Worm (Caenorhabditis elegans) whole organism, midembryonic: ENCODE results near the gene Y57A10A.14.
"Not testable (repeated sequence)": the region's sequence is repeated elsewhere in the genome, so short reads cannot be mapped to it uniquely, and the experiment has no call there.

ENCODE experiments used
- T22C8.4 ChIP-seq: fragments of 200-800 bp; sonication (Bioruptor generic); IDR thresholded peaks from 2 replicates; pipeline ENCODE4 v1.3.6; 2022; ENCODE audit warnings: missing genetic modification characterization, missing compliant biosample characterization
- cog-1 ChIP-seq: sonication (generic microtip); optimal IDR thresholded peaks from 2 replicates; lab custom pipeline; 2016; ENCODE audit warnings: missing genetic modification characterization, missing compliant biosample characterization
- flt-1 ChIP-seq: fragments of 200-800 bp; sonication (Bioruptor generic); IDR thresholded peaks from 2 replicates; pipeline ENCODE4 v1.3.6; 2022; ENCODE audit warnings: missing genetic modification characterization, missing compliant biosample characterization
- med-1 ChIP-seq: sonication (generic microtip); optimal IDR thresholded peaks from 2 replicates; lab custom pipeline; 2017; ENCODE audit warnings: missing genetic modification characterization, mild to moderate bottlenecking, missing compliant biosample characterization, antibody characterized with exemption, missing genetic modification reagents; ENCODE audit not compliant: insufficient read depth
- ref-1 ChIP-seq: fragments of 200-800 bp; sonication (Bioruptor generic); conservative IDR thresholded peaks from 2 replicates; pipeline ENCODE4 v1.3.6; 2022; ENCODE audit warnings: missing genetic modification reagents, missing genetic modification characterization, missing compliant biosample characterization
- tab-1 ChIP-seq: fragments of 200-800 bp; sonication (Bioruptor generic); IDR thresholded peaks from 2 replicates; pipeline ENCODE4 v1.3.6; 2022; ENCODE audit warnings: missing genetic modification characterization, missing compliant biosample characterization
- ztf-23 ChIP-seq: fragments of 200-800 bp; sonication (Bioruptor generic); IDR thresholded peaks from 2 replicates; pipeline ENCODE4 v1.3.6; 2022; ENCODE audit warnings: missing genetic modification reagents, missing genetic modification characterization, missing compliant biosample characterization
- ztf-29 ChIP-seq: fragments of 200-800 bp; sonication (Bioruptor generic); IDR thresholded peaks from 2 replicates; pipeline ENCODE4 v1.3.6; 2022; ENCODE audit warnings: missing genetic modification reagents, missing genetic modification characterization, missing compliant biosample characterization

ce11 chrII:12154186-12154585, 31.6 kb upstream of the Y57A10A.14 start, which contains the start of gene Y57A10A.5:
- not testable (repeated sequence) for TF ChIP-seq tab-1 (GFP tag; lab: Robert Waterston, UW); ztf-29 (GFP tag; lab: Robert Waterston, UW); T22C8.4 (GFP tag; lab: Robert Waterston, UW); ztf-23 (GFP tag; lab: Robert Waterston, UW); cog-1 (tag; lab: Kevin White, UChicago); med-1 (GFP tag; lab: Kevin White, UChicago); ref-1; flt-1 (GFP tag; lab: Robert Waterston, UW)
